Worm (Caenorhabditis elegans) whole organism, midembryonic: ENCODE measurements around the gene C49F8.3.

ENCODE experiments used
- T22C8.4 ChIP-seq: fragments of 200-800 bp; sonication (Bioruptor generic); IDR thresholded peaks from 2 replicates; pipeline ENCODE4 v1.3.6; 2022; ENCODE audit warnings: missing genetic modification characterization, missing compliant biosample characterization
- cog-1 ChIP-seq: sonication (generic microtip); optimal IDR thresholded peaks from 2 replicates; lab custom pipeline; 2016; ENCODE audit warnings: missing genetic modification characterization, missing compliant biosample characterization
- flt-1 ChIP-seq: fragments of 200-800 bp; sonication (Bioruptor generic); IDR thresholded peaks from 2 replicates; pipeline ENCODE4 v1.3.6; 2022; ENCODE audit warnings: missing genetic modification characterization, missing compliant biosample characterization
- klf-2 ChIP-seq: fragments of 200-800 bp; sonication (Bioruptor generic); conservative IDR thresholded peaks from 2 replicates; pipeline ENCODE4 v1.3.6; 2022; ENCODE audit warnings: missing genetic modification reagents, missing genetic modification characterization, missing compliant biosample characterization
- med-1 ChIP-seq: sonication (generic microtip); optimal IDR thresholded peaks from 2 replicates; lab custom pipeline; 2017; ENCODE audit warnings: missing genetic modification characterization, mild to moderate bottlenecking, missing compliant biosample characterization, antibody characterized with exemption, missing genetic modification reagents; ENCODE audit not compliant: insufficient read depth
- ref-1 ChIP-seq: fragments of 200-800 bp; sonication (Bioruptor generic); conservative IDR thresholded peaks from 2 replicates; pipeline ENCODE4 v1.3.6; 2022; ENCODE audit warnings: missing genetic modification reagents, missing genetic modification characterization, missing compliant biosample characterization
- tab-1 ChIP-seq: fragments of 200-800 bp; sonication (Bioruptor generic); IDR thresholded peaks from 2 replicates; pipeline ENCODE4 v1.3.6; 2022; ENCODE audit warnings: missing genetic modification characterization, missing compliant biosample characterization
- ztf-23 ChIP-seq: fragments of 200-800 bp; sonication (Bioruptor generic); IDR thresholded peaks from 2 replicates; pipeline ENCODE4 v1.3.6; 2022; ENCODE audit warnings: missing genetic modification reagents, missing genetic modification characterization, missing compliant biosample characterization

- TF ChIP-seq med-1 (GFP tag; lab: Kevin White, UChicago) (no peak), ztf-23 (GFP tag; lab: Robert Waterston, UW) (no peak), flt-1 (GFP tag; lab: Robert Waterston, UW) (no peak), ref-1 (no peak), T22C8.4 (GFP tag; lab: Robert Waterston, UW) (no peak), cog-1 (tag; lab: Kevin White, UChicago) (no peak), klf-2 (GFP tag; lab: Robert Waterston, UW) (no peak), tab-1 (no peak)
Observed at ce11 chrX:13350123-13350798, 37.1 kb downstream of the C49F8.3 start.
